Worm (Caenorhabditis elegans): ENCODE results near the gene F10E7.9.
A peak's percentile ranks its signal among the peaks of the same experiment; 100 is the strongest.

F10E7.9 gene

ce11 chrII:7072590-7073536 is 37.0 kb downstream of the F10E7.9 start (continued):
- TF ChIP-seq zag-1 (tag; optimal IDR thresholded peaks at IDR 0.05) (no peak), sem-4 (tag; optimal IDR thresholded peaks at IDR 0.05) (no peak), ceh-82 (tag; optimal IDR thresholded peaks at IDR 0.05) (no peak), blmp-1 (tag; optimal IDR thresholded peaks at IDR 0.05; ENCODE audit: insufficient read depth) (no peak), nhr-25 (tag; optimal IDR thresholded peaks at IDR 0.05) (no peak), C34F6.9 (tag; optimal IDR thresholded peaks at IDR 0.05) (peak; percentile 96)

ce11 chrII:7072315-7072589 is 37.6 kb downstream of the F10E7.9 start, which contains the start of gene kars-1:
kars-1 (minus strand) TSS chrII:7072415.
- TF ChIP-seq C34F6.9 (tag; optimal IDR thresholded peaks at IDR 0.05) (no peak), ztf-11 (tag; optimal IDR thresholded peaks at IDR 0.05) (no peak), peb-1 (tag; optimal IDR thresholded peaks at IDR 0.05) (no peak), egl-27 (tag; optimal IDR thresholded peaks at IDR 0.05) (no peak), gmeb-1 (tag; optimal IDR thresholded peaks at IDR 0.05) (no peak), ceh-16 (tag; optimal IDR thresholded peaks at IDR 0.05) (no peak), zag-1 (tag; optimal IDR thresholded peaks at IDR 0.05) (no peak), mdl-1 (tag; optimal IDR thresholded peaks at IDR 0.05) (no peak), lin-13 (GFP tag; optimal IDR thresholded peaks at IDR 0.05) (no peak), dmd-4 (tag; optimal IDR thresholded peaks at IDR 0.05) (no peak), blmp-1 (tag; optimal IDR thresholded peaks at IDR 0.05; ENCODE audit: insufficient read depth) (no peak), sem-4 (tag; optimal IDR thresholded peaks at IDR 0.05) (no peak), lsy-2 (tag; optimal IDR thresholded peaks at IDR 0.05) (no peak), elt-1 (tag; optimal IDR thresholded peaks at IDR 0.05) (no peak), nhr-12 (tag; optimal IDR thresholded peaks at IDR 0.05) (no peak)

DNA sequence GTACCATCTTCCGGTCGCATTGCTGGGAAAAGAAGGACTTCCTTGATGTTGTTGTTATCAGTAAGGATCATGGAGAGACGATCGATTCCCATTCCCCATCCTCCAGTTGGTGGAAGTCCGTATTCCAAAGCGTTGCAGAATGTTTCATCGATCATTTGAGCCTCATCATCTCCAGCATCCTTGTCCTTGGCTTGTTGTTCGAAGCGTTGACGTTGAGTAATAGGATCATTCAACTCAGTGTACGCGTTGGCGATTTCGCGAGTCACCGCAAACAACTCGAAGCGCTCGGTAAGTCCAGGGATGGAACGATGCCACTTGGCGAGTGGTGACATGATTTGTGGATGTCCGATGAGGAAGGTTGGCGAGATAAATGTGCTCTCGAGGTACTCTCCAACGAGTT is 39.4 kb downstream of the F10E7.9 start:
- TF ChIP-seq F13H6.1 (tag; optimal IDR thresholded peaks at IDR 0.05) (no peak), lsy-2 (tag; optimal IDR thresholded peaks at IDR 0.05) (no peak), ZK546.5 (tag; optimal IDR thresholded peaks at IDR 0.05) (no peak), Y55F3AM.14 (GFP tag; optimal IDR thresholded peaks at IDR 0.05) (no peak), peb-1 (tag; optimal IDR thresholded peaks at IDR 0.05) (no peak), fos-1 (tag; optimal IDR thresholded peaks at IDR 0.05) (no peak), lin-13 (GFP tag; optimal IDR thresholded peaks at IDR 0.05) (no peak), nhr-23 (tag; optimal IDR thresholded peaks at IDR 0.05) (no peak), sem-4 (tag; optimal IDR thresholded peaks at IDR 0.05) (no peak), sma-9 (GFP tag; optimal IDR thresholded peaks at IDR 0.05) (no peak), sma-9 (tag; optimal IDR thresholded peaks at IDR 0.05) (no peak), nhr-10 (tag; optimal IDR thresholded peaks at IDR 0.05) (no peak), zag-1 (tag; optimal IDR thresholded peaks at IDR 0.05) (no peak), nhr-77 (tag; optimal IDR thresholded peaks at IDR 0.05) (no peak), dmd-4 (tag; optimal IDR thresholded peaks at IDR 0.05) (no peak), elt-1 (tag; optimal IDR thresholded peaks at IDR 0.05) (no peak), ceh-16 (tag; optimal IDR thresholded peaks at IDR 0.05) (no peak), R02D3.7 (tag; optimal IDR thresholded peaks at IDR 0.05) (no peak), nhr-6 (tag; optimal IDR thresholded peaks at IDR 0.05) (no peak), gmeb-1 (tag; optimal IDR thresholded peaks at IDR 0.05) (no peak)

- TF ChIP-seq mdl-1 (tag; optimal IDR thresholded peaks at IDR 0.05): no peak
- no peak for TF ChIP-seq mab-5 (tag; optimal IDR thresholded peaks at IDR 0.05)
- no peak for TF ChIP-seq lsy-2 (tag; optimal IDR thresholded peaks at IDR 0.05)
- no peak for TF ChIP-seq C34F6.9 (tag; optimal IDR thresholded peaks at IDR 0.05)
- no peak for TF ChIP-seq F13H6.1 (tag; optimal IDR thresholded peaks at IDR 0.05)
- no peak for TF ChIP-seq ztf-11 (tag; optimal IDR thresholded peaks at IDR 0.05)
- TF ChIP-seq ZK546.5 (tag; optimal IDR thresholded peaks at IDR 0.05): no peak
Measured at ce11 chrII:7069866-7070265, 40.0 kb downstream of the F10E7.9 start, which contains the start of gene him-14. him-14 (minus strand) TSS chrII:7069966.

DNA sequence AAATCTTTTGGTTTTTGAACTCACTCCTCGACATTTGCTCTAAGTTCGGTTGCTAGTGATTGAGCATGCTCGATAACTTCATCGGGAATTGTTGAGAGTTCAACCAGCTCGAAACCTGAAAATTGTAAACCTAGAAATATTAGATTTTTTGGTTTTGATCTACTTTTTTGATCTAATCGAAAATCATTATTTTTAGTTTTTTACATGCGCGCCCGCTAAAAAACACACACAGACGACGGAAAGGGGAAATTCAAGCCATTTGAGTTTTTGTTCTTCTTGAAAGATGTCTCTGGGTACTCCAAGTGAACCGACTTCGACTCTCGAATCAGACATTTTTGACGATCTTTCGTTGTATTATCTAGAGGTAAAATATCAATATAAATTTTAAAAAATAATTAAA is 44.5 kb downstream of the F10E7.9 start, which contains the start of gene nos-2:
Gene nos-2 (plus strand): TSS at position 228 of the 400 bp plus-strand sequence.
- no peak for TF ChIP-seq nhr-11 (tag; optimal IDR thresholded peaks at IDR 0.05)

DNA sequence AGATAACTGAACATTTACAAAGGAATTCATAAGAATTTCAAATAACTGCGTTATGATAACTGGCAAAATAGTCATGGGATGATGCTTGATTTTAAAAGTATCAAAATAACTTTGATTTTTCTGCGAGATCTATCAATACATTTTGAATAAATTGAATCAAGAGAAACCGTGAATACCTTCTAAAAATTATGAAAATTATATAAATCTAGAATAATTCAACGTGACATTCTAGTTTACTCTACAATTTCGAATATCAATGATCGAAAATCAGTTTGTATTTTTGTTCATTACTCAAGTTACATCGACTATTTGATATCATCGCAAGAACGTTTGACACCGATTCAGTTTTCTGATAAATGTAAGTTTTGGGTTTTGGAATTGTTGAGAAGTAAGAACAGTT is 48.1 kb downstream of the F10E7.9 start, which contains the start of gene acs-6:
Gene acs-6 (plus strand): TSS at position 301 of the 400 bp plus-strand sequence.
- TF ChIP-seq unc-39 (tag; optimal IDR thresholded peaks at IDR 0.05) (no peak), mbf-1 (tag; optimal IDR thresholded peaks at IDR 0.05) (no peak), R02D3.7 (tag; optimal IDR thresholded peaks at IDR 0.05) (no peak), ztf-1 (GFP tag; conservative IDR thresholded peaks at IDR 0.05) (no peak), blmp-1 (tag; optimal IDR thresholded peaks at IDR 0.05; ENCODE audit: insufficient read depth) (no peak), zag-1 (tag; optimal IDR thresholded peaks at IDR 0.05) (no peak), nhr-237 (tag; optimal IDR thresholded peaks at IDR 0.05) (no peak), aly-2 (tag; optimal IDR thresholded peaks at IDR 0.05) (no peak), nhr-23 (tag; optimal IDR thresholded peaks at IDR 0.05) (no peak), mdl-1 (tag; optimal IDR thresholded peaks at IDR 0.05) (no peak), nhr-21 (tag; optimal IDR thresholded peaks at IDR 0.05) (no peak), crh-2 (tag; optimal IDR thresholded peaks at IDR 0.05) (no peak), ZK546.5 (tag; optimal IDR thresholded peaks at IDR 0.05) (no peak), lin-11 (tag; optimal IDR thresholded peaks at IDR 0.05) (no peak), nhr-129 (tag; optimal IDR thresholded peaks at IDR 0.05) (no peak), nhr-12 (tag; optimal IDR thresholded peaks at IDR 0.05) (no peak), elt-3 (tag; optimal IDR thresholded peaks at IDR 0.05) (no peak), lin-39 (tag; optimal IDR thresholded peaks at IDR 0.05) (no peak), nhr-11 (tag; optimal IDR thresholded peaks at IDR 0.05) (no peak)

Measured in whole organism, L2 larva.